Worm (Caenorhabditis elegans): Measurements from ENCODE around the gene mon-2.

The mon-2 gene

ce11 chrIV:12086498-12086897 lies 10.1 kb upstream of the mon-2 start (continued):
- TF ChIP-seq irx-1 (tag; optimal IDR thresholded peaks at IDR 0.05) (peak; percentile 34), ceh-88 (GFP tag; IDR thresholded peaks at IDR 0.05) (no peak), snpc-4 (tag; optimal IDR thresholded peaks at IDR 0.05) (no peak), unc-30 (tag; optimal IDR thresholded peaks at IDR 0.05) (no peak), rnt-1 (tag; optimal IDR thresholded peaks at IDR 0.05) (peak; percentile 86), elt-2 (tag; optimal IDR thresholded peaks at IDR 0.05) (peak; percentile 13), hlh-17 (GFP tag; optimal IDR thresholded peaks at IDR 0.05; ENCODE audit: borderline replicate concordance) (no peak), egl-27 (tag; optimal IDR thresholded peaks at IDR 0.05) (no peak), F16B12.6 (tag; optimal IDR thresholded peaks at IDR 0.05) (peak; percentile 33), elt-3 (tag; optimal IDR thresholded peaks at IDR 0.05) (peak in 4 of 6 experiments; percentile 41 to 59 (median 48)), mab-9 (GFP tag; IDR thresholded peaks at IDR 0.05) (no peak), nhr-237 (tag; optimal IDR thresholded peaks at IDR 0.05) (no peak), sup-37 (GFP tag; optimal IDR thresholded peaks at IDR 0.05) (no peak), ztf-11 (tag; optimal IDR thresholded peaks at IDR 0.05) (no peak), efl-3 (GFP tag; optimal IDR thresholded peaks at IDR 0.05) (no peak), dpl-1 (GFP tag; optimal IDR thresholded peaks at IDR 0.05) (peak; percentile 41 to 51 (median 42)), vab-15 (tag; optimal IDR thresholded peaks at IDR 0.05) (no peak), swsn-7 (tag; optimal IDR thresholded peaks at IDR 0.05) (peak; percentile 69), lir-3 (tag; optimal IDR thresholded peaks at IDR 0.05; ENCODE audit: poor library complexity) (peak; percentile 34), ceh-82 (tag; optimal IDR thresholded peaks at IDR 0.05) (peak; percentile 36 to 68 (median 57)), nhr-11 (tag; optimal IDR thresholded peaks at IDR 0.05) (no peak), mep-1 (tag; optimal IDR thresholded peaks at IDR 0.05) (peak; percentile 67), tlp-1 (tag; optimal IDR thresholded peaks at IDR 0.05) (no peak), ztf-4 (tag; optimal IDR thresholded peaks at IDR 0.05) (peak; percentile 62), fos-1 (tag; optimal IDR thresholded peaks at IDR 0.05) (no peak), ama-1 (optimal IDR thresholded peaks at IDR 0.05) (no peak), alr-1 (tag; optimal IDR thresholded peaks at IDR 0.05; ENCODE audit: borderline replicate concordance) (no peak), mdl-1 (tag; optimal IDR thresholded peaks at IDR 0.05) (peak in 1 of 2 experiments; percentile 65), ets-5 (GFP tag; IDR thresholded peaks at IDR 0.05) (no peak), pag-3 (tag; optimal IDR thresholded peaks at IDR 0.05; ENCODE audit: borderline replicate concordance, insufficient read depth) (no peak), lin-13 (GFP tag; optimal IDR thresholded peaks at IDR 0.05) (peak; percentile 60), fkh-4 (tag; optimal IDR thresholded peaks at IDR 0.05; ENCODE audit: borderline replicate concordance) (no peak), hpl-2 (GFP tag; optimal IDR thresholded peaks at IDR 0.05) (no peak), lin-15B (tag; optimal IDR thresholded peaks at IDR 0.05) (peak; percentile 32), ceh-90 (tag; optimal IDR thresholded peaks at IDR 0.05) (no peak)

ce11 chrIV:12088898-12089297 lies 7.7 kb upstream of the mon-2 start:
- TF ChIP-seq ceh-63 (GFP tag; optimal IDR thresholded peaks at IDR 0.05) (no peak), C16A3.4 (tag; optimal IDR thresholded peaks at IDR 0.05) (peak; percentile 27), egl-13 (tag; optimal IDR thresholded peaks at IDR 0.05) (no peak), mep-1 (tag; optimal IDR thresholded peaks at IDR 0.05) (peak; percentile 69), F16B12.6 (tag; optimal IDR thresholded peaks at IDR 0.05) (no peak), aly-2 (tag; optimal IDR thresholded peaks at IDR 0.05) (peak; percentile 43), unc-62 (GFP tag; optimal IDR thresholded peaks at IDR 0.05) (no peak), lir-3 (tag; optimal IDR thresholded peaks at IDR 0.05; ENCODE audit: poor library complexity) (no peak), hlh-17 (GFP tag; optimal IDR thresholded peaks at IDR 0.05; ENCODE audit: borderline replicate concordance) (no peak), lin-39 (tag; optimal IDR thresholded peaks at IDR 0.05) (no peak), ceh-8 (GFP tag; optimal IDR thresholded peaks at IDR 0.05) (no peak), ets-5 (GFP tag; IDR thresholded peaks at IDR 0.05) (no peak), ceh-82 (tag; optimal IDR thresholded peaks at IDR 0.05) (peak in 1 of 3 experiments; percentile 36), lsy-2 (tag; optimal IDR thresholded peaks at IDR 0.05) (peak; percentile 19 to 71), nhr-47 (tag; optimal IDR thresholded peaks at IDR 0.05) (peak; percentile 21), mef-2 (tag; optimal IDR thresholded peaks at IDR 0.05) (no peak), rnt-1 (tag; optimal IDR thresholded peaks at IDR 0.05) (peak; percentile 42), hlh-4 (tag; optimal IDR thresholded peaks at IDR 0.05) (no peak), efl-1 (optimal IDR thresholded peaks at IDR 0.05) (peak; percentile 43 to 61), efl-1 (GFP tag; optimal IDR thresholded peaks at IDR 0.05 in 1 of 2) (peak; percentile 42 to 84), nhr-20 (tag; optimal IDR thresholded peaks at IDR 0.05) (peak; percentile 16), tbx-2 (tag; optimal IDR thresholded peaks at IDR 0.05) (no peak), sptf-1 (tag; optimal IDR thresholded peaks at IDR 0.05) (no peak), fos-1 (tag; optimal IDR thresholded peaks at IDR 0.05) (peak; percentile 7), snu-23 (GFP tag; optimal IDR thresholded peaks at IDR 0.05) (peak; percentile 34), blmp-1 (tag; optimal IDR thresholded peaks at IDR 0.05) (peak; percentile 96)
